Fruit fly (Drosophila melanogaster): Measurements from ENCODE around the gene Nepl5.

Nepl5 gene

dm6 chr2L:6356686-6357362, 24.2 kb upstream of the Nepl5 start (continued):
- TF ChIP-seq sens (GFP tag) (peak; percentile 87), odd (GFP tag; optimal IDR thresholded peaks at IDR 0.05) (no peak), CG3847 (GFP tag; IDR thresholded peaks at IDR 0.05) (0 out of 2 replicates have a peak, but pooled peaks have one; percentile 20), CG34422 (GFP tag; IDR thresholded peaks at IDR 0.05) (peak; percentile 30; the same call in 1 of the 3 replicates), Eip74EF (GFP tag; optimal IDR thresholded peaks at IDR 0.05) (no peak), CG14860 (GFP tag; IDR thresholded peaks at IDR 0.05; ENCODE audit: partially characterized antibody) (no peak), bab2 (GFP tag; optimal IDR thresholded peaks at IDR 0.05) (no peak), corto (GFP tag; optimal IDR thresholded peaks at IDR 0.05) (no peak), Lpt (GFP tag; optimal IDR thresholded peaks at IDR 0.05) (no peak), HmgZ (tag; optimal IDR thresholded peaks at IDR 0.05) (peak; percentile 56), p53 (GFP tag; optimal IDR thresholded peaks at IDR 0.05) (no peak), Nf-YA (GFP tag; IDR thresholded peaks at IDR 0.05) (no peak), Mes4 (GFP tag; optimal IDR thresholded peaks at IDR 0.05) (peak; percentile 11), unpg (GFP tag; optimal IDR thresholded peaks at IDR 0.05) (peak; percentile 34), slbo (GFP tag; IDR thresholded peaks at IDR 0.05) (peak; percentile 28), CG17359 (tag; optimal IDR thresholded peaks at IDR 0.05) (peak; percentile 59), fd3F (GFP tag; optimal IDR thresholded peaks at IDR 0.05) (no peak), lmd (GFP tag; IDR thresholded peaks at IDR 0.05) (peak; percentile 40; the same call in 1 of the 2 replicates), Fer3 (tag; optimal IDR thresholded peaks at IDR 0.05) (peak; percentile 49), CG4730 (GFP tag; IDR thresholded peaks at IDR 0.05) (no peak), emc (GFP tag; optimal IDR thresholded peaks at IDR 0.05) (no peak), CG4707 (GFP tag; optimal IDR thresholded peaks at IDR 0.05) (peak; percentile 58), BEAF-32 (GFP tag; optimal IDR thresholded peaks at IDR 0.05) (no peak), CG16779 (GFP tag; IDR thresholded peaks at IDR 0.05) (no peak), CG15011 (GFP tag; optimal IDR thresholded peaks at IDR 0.05) (no peak), hth (optimal IDR thresholded peaks at IDR 0.05) (no peak), CG11695 (GFP tag; IDR thresholded peaks at IDR 0.05) (0 out of 3 replicates have a peak, but pooled peaks have one; percentile 20), crc (GFP tag; optimal IDR thresholded peaks at IDR 0.05) (no peak), grau (tag; optimal IDR thresholded peaks at IDR 0.05) (peak; percentile 34), CG5953 (GFP tag; IDR thresholded peaks at IDR 0.05) (no peak), vfl (GFP tag; optimal IDR thresholded peaks at IDR 0.05) (no peak), CG10959 (GFP tag; IDR thresholded peaks at IDR 0.05) (no peak; the same call in 1 of the 2 replicates), Dref (GFP tag; IDR thresholded peaks at IDR 0.05) (no peak), NFAT (GFP tag; IDR thresholded peaks at IDR 0.05) (peak; percentile 53; the same call in 1 of the 2 replicates), CG12942 (GFP tag; optimal IDR thresholded peaks at IDR 0.05) (no peak), sens-2 (GFP tag; IDR thresholded peaks at IDR 0.05) (0 out of 2 replicates have a peak, but pooled peaks have one; percentile 8), CG7963 (GFP tag; IDR thresholded peaks at IDR 0.05; ENCODE audit: partially characterized antibody) (no peak), luna (GFP tag; optimal IDR thresholded peaks at IDR 0.05) (no peak), CG13287 (GFP tag; IDR thresholded peaks at IDR 0.05; ENCODE audit: partially characterized antibody) (no peak), en (GFP tag; optimal IDR thresholded peaks at IDR 0.05) (peak; percentile 43), CG10321 (GFP tag; IDR thresholded peaks at IDR 0.05) (no peak), Optix (GFP tag; IDR thresholded peaks at IDR 0.05) (0 out of 3 replicates have a peak, but pooled peaks have one; percentile 40), stc (GFP tag; IDR thresholded peaks at IDR 0.05) (peak; percentile 51; the same call in 1 of the 2 replicates), cato (GFP tag; optimal IDR thresholded peaks at IDR 0.05; ENCODE audit: borderline replicate concordance) (no peak), CG4617 (GFP tag; optimal IDR thresholded peaks at IDR 0.05; ENCODE audit: borderline replicate concordance) (no peak), Ravus (GFP tag; IDR thresholded peaks at IDR 0.05) (no peak), CG13624 (GFP tag; optimal IDR thresholded peaks at IDR 0.05) (no peak), Dip3 (GFP tag; optimal IDR thresholded peaks at IDR 0.05) (no peak), sna (GFP tag; IDR thresholded peaks at IDR 0.05; ENCODE audit: partially characterized antibody) (no peak), bigmax (GFP tag; optimal IDR thresholded peaks at IDR 0.05) (no peak)

Data from whole organism, embryonic.